Fruit fly (Drosophila melanogaster): ENCODE data around the gene CG7739.

CG7739 gene

DNA sequence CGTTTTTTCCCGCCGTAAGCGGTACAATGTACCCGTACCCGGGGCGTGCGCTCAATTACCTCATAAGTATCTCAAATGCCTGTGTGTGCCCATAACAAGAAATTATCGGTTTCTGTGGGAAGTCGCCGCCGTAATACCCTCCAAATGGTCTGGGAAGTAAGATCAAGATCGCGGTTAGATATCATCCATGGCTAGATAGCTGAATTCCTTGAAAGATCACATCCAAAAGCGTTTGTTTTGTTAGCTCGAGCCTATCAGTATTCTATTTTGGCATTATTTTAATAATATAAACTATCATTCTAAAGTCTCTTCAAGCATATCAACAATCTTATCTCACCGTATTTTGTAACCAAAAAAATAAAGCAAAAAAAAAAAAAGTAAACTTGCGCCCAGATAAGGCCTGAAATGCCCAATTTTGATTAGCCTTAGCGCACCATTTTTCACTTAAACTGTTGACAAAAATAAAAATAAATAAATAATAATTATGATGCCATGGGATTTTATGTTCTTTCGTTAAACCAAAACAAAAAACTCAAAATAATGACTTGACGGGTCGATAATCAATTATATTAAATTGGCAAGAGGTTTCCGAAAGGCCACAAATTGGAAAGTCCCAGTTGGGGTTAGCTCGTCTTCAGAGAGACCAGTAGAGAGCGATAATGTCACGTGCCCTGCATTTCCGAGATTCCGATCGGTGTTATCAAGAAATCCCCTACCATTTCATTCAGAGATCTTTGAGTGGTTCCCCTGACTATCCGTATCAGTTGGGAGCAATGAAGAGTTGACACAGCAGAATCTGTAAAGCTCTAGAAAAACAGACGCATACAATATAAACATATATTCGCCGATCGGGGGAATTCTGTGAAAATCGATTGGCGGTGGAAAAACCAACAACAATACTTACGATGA is 24.0 kb downstream of the CG7739 start:
- no peak for TF ChIP-seq Myc (optimal IDR thresholded peaks at IDR 0.05)
- TF ChIP-seq ttk (optimal IDR thresholded peaks at IDR 0.05), result no peak
- no peak for TF ChIP-seq h (optimal IDR thresholded peaks at IDR 0.05)
- no peak for TF ChIP-seq insv (optimal IDR thresholded peaks at IDR 0.05)
- no peak for TF ChIP-seq Sin3A (optimal IDR thresholded peaks at IDR 0.05)
- TF ChIP-seq psq (optimal IDR thresholded peaks at IDR 0.05), result no peak

DNA sequence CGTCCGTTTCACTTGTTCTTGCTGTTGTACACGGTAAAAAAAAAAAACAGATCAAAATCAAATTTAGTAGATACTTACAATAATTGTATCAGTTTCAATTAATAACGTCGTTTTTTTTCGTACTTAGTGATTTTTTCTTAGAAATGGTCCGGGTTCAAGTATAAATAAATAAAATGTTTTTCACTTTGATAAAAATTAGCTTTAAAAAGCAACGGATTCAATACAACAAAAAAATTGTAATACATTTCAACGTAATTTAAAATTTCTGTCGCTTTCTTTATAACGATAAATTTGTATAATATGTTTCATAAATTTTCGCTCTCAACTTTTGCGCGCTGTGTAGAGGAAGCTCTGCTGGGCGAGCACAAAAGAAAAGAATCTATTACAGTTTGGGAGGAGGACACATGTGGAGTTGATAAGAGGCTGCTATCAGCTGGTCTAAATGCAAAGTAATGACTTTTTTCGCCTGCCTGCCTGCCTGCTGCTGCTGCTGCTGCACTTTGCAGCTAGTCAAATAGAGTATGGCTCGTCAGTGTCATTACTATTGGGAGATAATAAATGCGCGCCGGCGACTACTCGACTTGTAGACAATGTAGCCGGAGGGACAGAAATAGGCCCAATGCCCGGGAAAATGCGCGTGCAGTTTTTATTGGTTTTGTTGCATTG is 24.8 kb downstream of the CG7739 start:
- TF ChIP-seq ttk (optimal IDR thresholded peaks at IDR 0.05) (no peak), h (optimal IDR thresholded peaks at IDR 0.05) (no peak), insv (optimal IDR thresholded peaks at IDR 0.05) (no peak), psq (optimal IDR thresholded peaks at IDR 0.05) (no peak)

DNA sequence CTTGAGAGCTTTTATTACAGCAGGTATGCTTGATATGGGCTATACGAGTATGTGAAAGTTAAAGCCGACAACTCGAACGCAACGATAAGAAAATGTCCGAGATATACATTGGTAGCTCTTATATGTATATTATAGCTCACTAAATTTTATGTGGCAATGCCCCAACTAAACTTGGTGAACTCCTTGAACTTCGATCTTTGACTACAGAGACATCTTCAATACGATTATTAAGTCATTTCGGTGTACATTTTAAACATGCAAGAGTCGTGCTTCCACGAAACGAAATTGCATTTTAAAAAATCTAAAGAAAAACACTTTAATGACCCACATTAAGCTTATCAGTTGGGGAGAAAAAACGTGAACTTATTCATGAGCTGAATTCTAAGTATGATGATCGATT is 26.3 kb downstream of the CG7739 start:
- TF ChIP-seq Sin3A (optimal IDR thresholded peaks at IDR 0.05), result no peak
- TF ChIP-seq ttk (optimal IDR thresholded peaks at IDR 0.05), result no peak
- TF ChIP-seq insv (optimal IDR thresholded peaks at IDR 0.05), result no peak

DNA sequence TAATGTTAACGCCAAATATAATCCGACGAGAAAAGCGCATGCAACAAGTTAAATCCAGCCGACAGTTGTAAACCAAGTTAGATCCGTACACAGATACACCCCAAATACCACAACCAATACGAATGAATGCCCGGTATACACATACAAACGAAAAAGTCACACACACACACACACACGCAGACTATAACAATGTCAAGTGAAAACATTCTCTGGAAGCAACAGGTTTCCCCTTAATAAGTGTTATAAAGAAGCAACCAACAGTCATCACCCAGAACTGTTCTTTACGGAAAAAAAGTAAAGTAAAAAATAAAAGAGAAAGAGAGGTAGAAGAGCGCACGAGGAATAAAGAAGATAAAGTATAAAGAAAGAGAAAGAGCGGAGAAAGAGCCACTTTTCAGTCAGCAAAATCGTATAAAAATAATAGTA is 27.1 kb downstream of the CG7739 start:
- TF ChIP-seq Myc (optimal IDR thresholded peaks at IDR 0.05) (no peak), Sin3A (optimal IDR thresholded peaks at IDR 0.05) (no peak)

DNA sequence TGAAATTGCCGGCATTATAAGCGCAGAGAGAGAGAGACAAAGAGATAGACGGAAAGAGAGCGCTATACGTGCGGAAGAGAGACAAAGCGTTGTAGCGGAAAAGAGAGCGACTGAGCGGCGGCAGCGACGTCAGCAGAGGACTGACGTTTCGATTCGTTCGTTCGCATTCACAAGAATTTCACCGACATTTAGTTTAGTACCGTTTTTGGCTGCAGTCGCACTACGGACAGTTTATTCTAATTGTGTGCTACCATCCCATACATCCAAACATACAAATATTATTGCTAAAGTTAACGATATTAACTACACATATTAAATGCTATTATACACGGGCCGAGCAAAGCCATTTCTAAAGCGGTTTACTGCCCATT is 27.7 kb downstream of the CG7739 start, which contains the start of gene CrebA:
CrebA (plus strand) TSS at position 168 of the 371 bp plus-strand sequence.
- no peak for TF ChIP-seq psq (optimal IDR thresholded peaks at IDR 0.05)
- no peak for TF ChIP-seq insv (optimal IDR thresholded peaks at IDR 0.05)
- TF ChIP-seq ttk (optimal IDR thresholded peaks at IDR 0.05), result no peak
- no peak for TF ChIP-seq h (optimal IDR thresholded peaks at IDR 0.05)

DNA sequence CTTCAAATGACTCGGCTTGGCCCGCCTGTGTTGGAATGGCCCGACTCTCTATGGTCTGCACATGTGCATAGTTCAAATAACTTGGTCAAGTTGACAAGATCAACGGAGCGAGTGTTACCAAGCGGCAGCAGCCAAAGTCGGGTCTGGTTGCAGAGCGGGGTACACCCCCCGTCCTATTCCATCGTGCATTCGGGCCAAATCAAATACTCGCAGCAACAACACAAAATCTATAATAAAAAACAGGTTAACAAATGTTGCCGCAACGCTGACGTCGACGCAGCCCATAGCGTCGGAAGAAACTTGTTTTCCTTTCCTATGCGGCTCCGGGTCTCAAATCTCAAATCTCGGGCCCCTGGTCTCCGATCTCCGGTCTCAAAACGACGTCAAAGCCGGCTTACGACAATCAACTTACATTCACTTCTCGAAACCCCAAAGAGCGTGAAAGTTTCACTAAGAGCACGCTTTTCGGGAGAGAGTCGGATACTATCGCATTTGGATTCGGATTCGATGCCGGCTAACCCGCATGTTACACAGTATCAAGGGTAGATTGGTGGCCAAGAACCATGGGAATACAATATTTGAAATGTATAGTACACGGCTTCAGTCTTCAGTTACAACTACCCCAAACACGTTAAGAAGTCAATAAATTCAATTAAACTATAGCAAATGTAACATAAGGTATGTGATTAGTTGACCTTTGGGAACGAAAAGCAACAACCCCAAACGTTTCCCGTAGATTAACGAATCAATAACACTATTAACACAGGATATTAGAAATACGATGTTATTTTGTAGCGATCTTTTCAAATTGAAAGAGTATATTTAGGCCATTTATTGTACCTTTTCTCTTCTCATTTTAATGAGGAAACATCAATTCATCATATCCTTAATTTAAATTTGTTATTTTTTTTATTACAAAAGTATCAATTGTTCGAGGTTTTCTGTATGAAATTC is 28.3 kb downstream of the CG7739 start:
- TF ChIP-seq ttk (optimal IDR thresholded peaks at IDR 0.05) (no peak), insv (optimal IDR thresholded peaks at IDR 0.05) (no peak), Sin3A (optimal IDR thresholded peaks at IDR 0.05) (no peak), Myc (optimal IDR thresholded peaks at IDR 0.05) (no peak), psq (optimal IDR thresholded peaks at IDR 0.05) (no peak), h (optimal IDR thresholded peaks at IDR 0.05) (no peak)

DNA sequence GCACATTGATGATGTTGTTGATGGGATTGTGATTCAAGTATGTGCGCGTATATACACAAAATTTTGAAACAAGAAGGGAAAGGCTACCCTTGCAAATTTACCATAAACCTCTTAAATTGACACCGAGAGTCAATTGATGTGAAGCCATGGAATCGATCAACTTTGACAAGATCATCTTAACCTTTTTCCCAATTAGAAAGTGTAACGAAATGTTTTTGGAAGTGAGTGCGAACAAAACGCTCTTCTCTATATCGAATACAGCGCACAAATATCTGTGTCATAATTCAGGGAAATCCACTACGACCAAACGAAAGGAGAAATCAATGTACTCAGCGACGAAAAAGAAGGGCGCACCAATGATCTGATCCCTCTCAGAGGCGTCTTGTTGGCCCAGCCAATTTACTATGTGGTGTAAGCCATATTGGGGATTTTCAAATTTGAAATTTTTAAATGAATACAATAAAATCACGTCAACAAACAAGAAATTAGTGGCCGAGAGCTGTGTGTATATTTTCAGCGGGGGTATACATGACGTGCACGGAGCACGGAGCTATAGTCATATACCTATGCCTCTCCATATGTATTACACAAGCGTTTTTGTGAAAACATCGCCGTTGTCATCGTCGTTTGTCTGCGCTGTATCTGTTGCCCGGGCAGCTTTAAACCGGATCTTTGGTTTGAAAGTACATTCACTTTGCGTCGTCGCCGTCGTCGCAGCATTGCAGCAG is 29.3 kb downstream of the CG7739 start:
- TF ChIP-seq ttk (optimal IDR thresholded peaks at IDR 0.05), result no peak
- no peak for TF ChIP-seq psq (optimal IDR thresholded peaks at IDR 0.05)
- TF ChIP-seq Sin3A (optimal IDR thresholded peaks at IDR 0.05), result no peak
- TF ChIP-seq insv (optimal IDR thresholded peaks at IDR 0.05), result no peak
- TF ChIP-seq h (optimal IDR thresholded peaks at IDR 0.05), result no peak
- TF ChIP-seq Myc (optimal IDR thresholded peaks at IDR 0.05), result no peak

DNA sequence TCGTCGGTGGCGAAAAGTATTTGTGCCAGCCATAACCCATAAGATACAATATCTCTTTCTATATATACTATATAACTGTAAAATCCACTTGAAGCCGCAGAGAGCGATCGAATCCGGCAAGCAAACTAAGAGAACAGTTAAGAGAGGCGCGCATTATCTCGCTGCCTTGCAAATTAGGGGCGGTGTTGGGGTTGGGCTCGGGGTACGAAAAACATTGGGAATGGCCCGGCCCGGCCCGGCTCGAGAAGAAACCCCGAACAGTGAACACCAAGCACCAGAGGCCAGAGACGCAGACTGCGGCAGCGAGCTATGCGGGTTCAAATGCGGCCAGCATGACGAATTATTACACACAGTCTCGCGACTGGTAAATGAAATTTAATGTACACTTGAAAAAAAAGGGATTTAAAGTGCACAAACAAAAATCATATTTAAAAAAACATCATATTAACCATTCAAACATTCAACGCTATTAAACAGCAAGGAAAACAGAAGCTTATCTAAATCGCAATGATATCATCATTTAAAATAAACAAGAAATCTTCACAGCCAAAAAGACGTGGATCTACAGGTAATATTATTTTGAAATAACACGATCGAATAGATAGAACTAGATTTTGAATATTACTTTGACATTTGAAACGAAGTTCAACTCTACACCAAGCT is 30.4 kb downstream of the CG7739 start:
- TF ChIP-seq Sin3A (optimal IDR thresholded peaks at IDR 0.05), result no peak
- no peak for TF ChIP-seq ttk (optimal IDR thresholded peaks at IDR 0.05)
- no peak for TF ChIP-seq psq (optimal IDR thresholded peaks at IDR 0.05)
- no peak for TF ChIP-seq insv (optimal IDR thresholded peaks at IDR 0.05)
- no peak for TF ChIP-seq h (optimal IDR thresholded peaks at IDR 0.05)
- TF ChIP-seq Myc (optimal IDR thresholded peaks at IDR 0.05), result no peak

DNA sequence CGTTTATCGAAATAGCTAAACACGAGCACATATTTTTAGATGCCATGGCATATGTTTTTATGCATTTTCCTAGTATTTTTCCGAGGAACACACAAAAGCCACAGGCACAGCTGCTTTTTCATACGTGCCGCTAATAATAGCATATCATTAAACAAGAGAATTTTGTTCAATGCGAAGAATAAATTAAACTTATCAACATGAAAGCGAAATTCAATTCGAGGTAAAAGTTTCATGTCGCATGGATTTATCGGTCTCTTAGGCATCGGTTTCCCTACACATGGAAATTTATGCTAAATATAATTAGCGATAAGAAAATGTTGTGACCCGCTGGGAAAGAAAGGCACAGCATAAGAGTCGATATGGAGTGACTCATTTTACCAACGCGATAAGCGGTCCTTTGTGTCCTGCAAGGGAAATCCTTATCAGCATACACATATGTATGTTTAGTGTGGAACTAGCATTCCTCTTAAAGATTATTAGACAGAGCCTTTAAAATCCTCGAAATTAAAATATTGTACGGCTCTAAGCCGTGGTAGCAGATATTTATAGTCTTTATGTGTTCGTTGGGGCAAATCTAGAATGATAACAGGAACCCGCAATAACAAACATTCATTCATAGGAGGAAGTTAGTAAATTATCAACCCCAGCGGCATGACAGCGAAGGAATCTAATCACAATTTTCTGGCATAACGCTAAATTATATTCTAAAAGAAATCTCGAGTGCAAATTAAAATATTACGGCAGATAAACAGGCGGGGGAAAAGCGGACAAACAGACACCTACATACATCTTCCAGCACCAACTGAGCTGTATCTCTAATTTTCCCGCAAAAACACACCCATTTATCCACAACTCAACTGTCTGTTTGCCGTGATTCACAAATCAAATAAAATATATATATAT is 31.2 kb downstream of the CG7739 start, which contains the start of gene CG43248:
CG43248 (minus strand) TSS at position 51 of the 903 bp plus-strand sequence.
- TF ChIP-seq psq (optimal IDR thresholded peaks at IDR 0.05) (no peak), insv (optimal IDR thresholded peaks at IDR 0.05) (no peak), h (optimal IDR thresholded peaks at IDR 0.05) (no peak), Myc (optimal IDR thresholded peaks at IDR 0.05) (no peak), ttk (optimal IDR thresholded peaks at IDR 0.05) (no peak), Sin3A (optimal IDR thresholded peaks at IDR 0.05) (no peak)

DNA sequence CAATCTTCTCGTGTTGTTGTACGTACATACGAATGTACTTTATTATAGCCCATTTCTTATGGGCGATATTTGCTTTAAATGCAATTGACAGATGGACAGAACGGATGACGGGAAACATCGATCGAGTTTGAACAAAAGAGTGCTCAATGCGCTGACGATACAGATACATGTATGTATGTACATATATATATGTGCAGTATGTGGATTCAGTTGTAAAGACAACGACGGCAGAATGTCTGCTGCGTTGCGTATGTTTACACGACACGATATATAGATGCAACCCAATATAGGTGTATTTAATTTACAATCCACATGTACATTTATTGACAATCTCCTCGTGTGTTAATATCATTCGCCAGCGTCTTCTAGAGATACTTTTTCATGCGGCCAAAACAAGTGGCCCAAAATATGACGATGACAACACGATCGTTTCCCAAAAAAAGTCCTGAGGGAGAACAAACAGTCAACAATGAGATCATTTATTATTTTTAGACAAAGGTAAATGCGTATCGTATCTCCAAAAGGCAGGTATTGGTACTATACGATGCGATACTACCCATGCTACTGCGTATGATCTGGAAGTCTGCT is 32.1 kb downstream of the CG7739 start:
- TF ChIP-seq ttk (optimal IDR thresholded peaks at IDR 0.05) (no peak), h (optimal IDR thresholded peaks at IDR 0.05) (no peak), insv (optimal IDR thresholded peaks at IDR 0.05) (no peak), Sin3A (optimal IDR thresholded peaks at IDR 0.05) (no peak), Myc (optimal IDR thresholded peaks at IDR 0.05) (no peak), psq (optimal IDR thresholded peaks at IDR 0.05) (no peak)
